Worm (Caenorhabditis elegans): ENCODE results near the gene faah-6.

DNA sequence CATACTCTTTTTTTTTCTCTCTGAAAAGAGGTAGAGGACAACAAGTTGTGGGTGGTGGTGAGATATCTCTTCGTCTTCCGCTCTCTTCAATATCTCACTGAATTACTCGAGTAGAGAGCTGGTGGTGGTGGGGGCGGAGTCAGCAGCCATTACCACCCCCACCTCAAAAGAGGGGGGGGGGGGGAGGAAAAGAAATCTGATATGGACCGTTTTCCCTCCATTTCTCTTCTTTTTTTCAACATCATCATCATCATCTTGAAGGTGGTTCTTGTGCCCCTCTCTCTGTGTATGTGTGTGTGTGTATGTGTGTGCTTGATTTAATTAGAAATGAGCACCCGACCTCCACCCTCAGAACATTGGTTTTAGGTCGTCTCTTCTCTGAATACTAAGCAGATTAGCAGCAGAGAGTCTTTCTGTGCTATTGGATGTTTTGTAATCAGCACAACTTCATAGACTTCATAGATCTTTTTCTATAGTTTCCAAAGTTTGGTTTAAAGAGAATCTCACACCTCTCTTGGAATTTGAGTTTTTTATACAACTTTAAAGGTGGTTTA lies 31.3 kb downstream of the faah-6 start:
- no peak for TF ChIP-seq ceh-9 (tag; optimal IDR thresholded peaks at IDR 0.05)
- no peak for TF ChIP-seq tbx-2 (tag; optimal IDR thresholded peaks at IDR 0.05)
- TF ChIP-seq nhr-23 (tag; optimal IDR thresholded peaks at IDR 0.05), result no peak
- no peak for TF ChIP-seq R02D3.7 (tag; optimal IDR thresholded peaks at IDR 0.05)
- TF ChIP-seq ztf-11 (tag; optimal IDR thresholded peaks at IDR 0.05), result no peak
- TF ChIP-seq fkh-10 (GFP tag; optimal IDR thresholded peaks at IDR 0.05), result no peak
- no peak for TF ChIP-seq aly-2 (tag; optimal IDR thresholded peaks at IDR 0.05)
- TF ChIP-seq nhr-12 (tag; optimal IDR thresholded peaks at IDR 0.05), result no peak
- no peak for TF ChIP-seq pha-4 (tag; optimal IDR thresholded peaks at IDR 0.05)
- no peak for TF ChIP-seq nhr-11 (tag; optimal IDR thresholded peaks at IDR 0.05)
- no peak for TF ChIP-seq skn-1 (tag; optimal IDR thresholded peaks at IDR 0.05)
- no peak for TF ChIP-seq ztf-4 (tag; optimal IDR thresholded peaks at IDR 0.05)
